Worm (Caenorhabditis elegans) whole organism, L4 larva: Measurements from ENCODE around the gene C25F9.8.

Source experiments
- aha-1 ChIP-seq: fragments of 150-350 bp; peaks from one replicate; lab custom pipeline; 2014; ENCODE audit warnings: missing biosample characterization, missing genetic modification characterization
- ces-1 ChIP-seq: fragments of 150-350 bp; sonication (generic microtip); optimal IDR thresholded peaks from 4 replicates; lab custom pipeline; 2014; ENCODE audit warnings: missing biosample characterization, missing genetic modification reagents, missing genetic modification characterization
- nhr-6 ChIP-seq: fragments of 150-350 bp; optimal IDR thresholded peaks from 2 replicates; lab custom pipeline; 2014; ENCODE audit warnings: missing biosample characterization, missing genetic modification characterization

- TF ChIP-seq nhr-6 (tag; lab: Kevin White, UChicago) (no peak), ces-1 (no peak), aha-1 (tag; lab: Kevin White, UChicago) (no peak)
Measured at ce11 chrV:19402855-19403254, 8.0 kb downstream of the C25F9.8 start, which contains the start of gene C25F9.12.
